ENCODE assay signal across 2 fruit fly cellular contexts in the genomic region with DNA sequence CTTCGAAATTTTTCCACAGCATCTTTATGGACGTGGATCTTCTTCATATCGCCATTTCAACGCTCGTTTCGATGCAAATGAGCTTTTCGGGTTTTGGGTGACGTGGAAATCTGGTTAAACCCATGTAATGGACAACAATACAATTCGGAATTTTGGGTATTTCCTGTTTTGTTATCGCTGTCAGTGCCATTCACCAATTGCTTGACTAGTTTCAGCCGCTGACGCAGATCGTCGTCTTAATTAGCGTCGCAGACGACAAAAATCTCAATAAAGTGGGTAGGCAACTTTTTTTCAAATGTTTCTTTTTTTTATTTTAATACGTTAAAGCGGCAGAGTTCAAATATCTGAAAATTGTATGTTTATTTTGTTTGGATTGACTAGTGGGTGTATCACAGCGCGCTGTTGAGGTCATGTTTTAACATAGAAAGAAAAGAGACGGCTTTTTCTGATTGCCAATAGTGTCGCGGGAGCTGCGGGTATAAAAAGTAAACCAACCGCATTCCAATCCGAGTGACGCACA.
A peak's percentile ranks its signal among the peaks of the same experiment; 100 is the strongest.
TF ChIP-seq lines count a peak whose summit lies in the region.

No protein-coding gene starts in this region.

- TF ChIP-seq CTCF in whole organism, embryonic (GFP tag; optimal IDR thresholded peaks at IDR 0.05; lab: Kevin White, UChicago) = no peak

TF ChIP-seq in whole organism, adult, 20 proteins besides CTCF, POLR2A, EP300 and RAD21:
- TF ChIP-seq kay (GFP tag; lab: Kevin White, UChicago; ENCODE audit: borderline replicate concordance) = peak; percentile 45
- no peak for TF ChIP-seq pad (GFP tag; optimal IDR thresholded peaks at IDR 0.05; lab: Kevin White, UChicago)

TF ChIP-seq in whole organism, embryonic, 481 proteins besides CTCF, POLR2A, EP300 and RAD21:
- TF ChIP-seq CG10543 (GFP tag; optimal IDR thresholded peaks at IDR 0.05; lab: Kevin White, UChicago) (peak; percentile 12), wdn (GFP tag; IDR thresholded peaks at IDR 0.05; lab: Robert Waterston, UW) (no peak), CG4424 (GFP tag; optimal IDR thresholded peaks at IDR 0.05; lab: Kevin White, UChicago) (no peak), Eip74EF (GFP tag; optimal IDR thresholded peaks at IDR 0.05; lab: Kevin White, UChicago) (peak in 1 of 2 experiments; percentile 71), caup (GFP tag; optimal IDR thresholded peaks at IDR 0.05; lab: Kevin White, UChicago; ENCODE audit: severe bottlenecking) (no peak), CG15073 (GFP tag; optimal IDR thresholded peaks at IDR 0.05; lab: Kevin White, UChicago) (no peak), amos (GFP tag; IDR thresholded peaks at IDR 0.05; lab: Robert Waterston, UW; ENCODE audit: partially characterized antibody) (no peak), CG11504 (tag; optimal IDR thresholded peaks at IDR 0.05; lab: Kevin White, UChicago) (no peak), nerfin-1 (tag; optimal IDR thresholded peaks at IDR 0.05; lab: Kevin White, UChicago) (no peak), Blimp-1 (GFP tag; optimal IDR thresholded peaks at IDR 0.05; lab: Kevin White, UChicago) (no peak), Hand (GFP tag; optimal IDR thresholded peaks at IDR 0.05; lab: Kevin White, UChicago) (no peak), CG10209 (GFP tag; optimal IDR thresholded peaks at IDR 0.05; lab: Kevin White, UChicago) (no peak), CG10321 (GFP tag; IDR thresholded peaks at IDR 0.05; lab: Robert Waterston, UW) (no peak), Bdp1 (GFP tag; optimal IDR thresholded peaks at IDR 0.05; lab: Kevin White, UChicago) (no peak), CG11456 (GFP tag; IDR thresholded peaks at IDR 0.05; lab: Robert Waterston, UW) (no peak), CG3065 (GFP tag; optimal IDR thresholded peaks at IDR 0.05; lab: Kevin White, UChicago) (no peak), CG14965 (GFP tag; optimal IDR thresholded peaks at IDR 0.05; lab: Kevin White, UChicago; ENCODE audit: borderline replicate concordance) (no peak), ham (GFP tag; IDR thresholded peaks at IDR 0.05; lab: Robert Waterston, UW) (no peak), eve (GFP tag; optimal IDR thresholded peaks at IDR 0.05; lab: Kevin White, UChicago) (peak in 1 of 2 experiments; percentile 29), zf30C (GFP tag; optimal IDR thresholded peaks at IDR 0.05; lab: Kevin White, UChicago) (no peak), CG12391 (tag; optimal IDR thresholded peaks at IDR 0.05; lab: Kevin White, UChicago) (no peak), abd-A (tag; optimal IDR thresholded peaks at IDR 0.05; lab: Kevin White, UChicago) (peak; percentile 80), PHDP (tag; optimal IDR thresholded peaks at IDR 0.05; lab: Kevin White, UChicago) (no peak), CG4282 (GFP tag; optimal IDR thresholded peaks at IDR 0.05; lab: Kevin White, UChicago) (no peak), Dp (GFP tag; optimal IDR thresholded peaks at IDR 0.05; lab: Kevin White, UChicago) (no peak), Awh (GFP tag; IDR thresholded peaks at IDR 0.05; lab: Robert Waterston, UW) (peak; percentile 69; the same call in 1 of the 2 replicates), scrt (GFP tag; optimal IDR thresholded peaks at IDR 0.05; lab: Kevin White, UChicago) (no peak), sd (tag; optimal IDR thresholded peaks at IDR 0.05; lab: Kevin White, UChicago) (peak; percentile 90), GATAe (GFP tag; conservative IDR thresholded peaks at IDR 0.05; lab: Robert Waterston, UW) (no peak), Dfd (GFP tag; optimal IDR thresholded peaks at IDR 0.05; lab: Kevin White, UChicago) (no peak), corto (GFP tag; optimal IDR thresholded peaks at IDR 0.05; lab: Kevin White, UChicago) (no peak), oc (tag; optimal IDR thresholded peaks at IDR 0.05; lab: Kevin White, UChicago) (no peak), Taf1 (GFP tag; IDR thresholded peaks at IDR 0.05; lab: Robert Waterston, UW) (no peak), CG15601 (tag; optimal IDR thresholded peaks at IDR 0.05; lab: Kevin White, UChicago) (no peak), Elba2 (GFP tag; optimal IDR thresholded peaks at IDR 0.05; lab: Kevin White, UChicago) (no peak), CG42726 (GFP tag; IDR thresholded peaks at IDR 0.05; lab: Robert Waterston, UW; ENCODE audit: partially characterized antibody) (no peak), sc (optimal IDR thresholded peaks at IDR 0.05; lab: Kevin White, UChicago) (no peak), sc (GFP tag; optimal IDR thresholded peaks at IDR 0.05; lab: Kevin White, UChicago) (no peak), Dip2 (GFP tag; IDR thresholded peaks at IDR 0.05; lab: Robert Waterston, UW) (no peak), Ravus (GFP tag; IDR thresholded peaks at IDR 0.05; lab: Robert Waterston, UW) (no peak), CG3995 (GFP tag; optimal IDR thresholded peaks at IDR 0.05; lab: Kevin White, UChicago) (no peak), CG9727 (GFP tag; optimal IDR thresholded peaks at IDR 0.05; lab: Kevin White, UChicago) (no peak), Aef1 (GFP tag; IDR thresholded peaks at IDR 0.05; lab: Robert Waterston, UW) (no peak), pho (GFP tag; optimal IDR thresholded peaks at IDR 0.05; lab: Kevin White, UChicago) (no peak), CG11085 (GFP tag; IDR thresholded peaks at IDR 0.05; lab: Robert Waterston, UW) (no peak), CG16813 (GFP tag; IDR thresholded peaks at IDR 0.05; lab: Robert Waterston, UW; ENCODE audit: partially characterized antibody) (no peak), Chrac-16 (GFP tag; optimal IDR thresholded peaks at IDR 0.05; lab: Kevin White, UChicago) (no peak), CG10274 (GFP tag; optimal IDR thresholded peaks at IDR 0.05; lab: Kevin White, UChicago) (no peak), CG32767 (GFP tag; IDR thresholded peaks at IDR 0.05; lab: Robert Waterston, UW) (no peak), CG6765 (GFP tag; optimal IDR thresholded peaks at IDR 0.05; lab: Kevin White, UChicago) (no peak), MBD-R2 (GFP tag; IDR thresholded peaks at IDR 0.05; lab: Robert Waterston, UW) (no peak), az2 (GFP tag; optimal IDR thresholded peaks at IDR 0.05; lab: Kevin White, UChicago) (no peak), sens (GFP tag; lab: Kevin White, UChicago) (no peak), CG9817 (tag; optimal IDR thresholded peaks at IDR 0.05; lab: Kevin White, UChicago) (no peak), YL-1 (GFP tag; optimal IDR thresholded peaks at IDR 0.05; lab: Kevin White, UChicago) (no peak), chinmo (GFP tag; IDR thresholded peaks at IDR 0.05; lab: Robert Waterston, UW; ENCODE audit: partially characterized antibody) (peak; percentile 42; the same call in 1 of the 4 replicates), CG4617 (GFP tag; optimal IDR thresholded peaks at IDR 0.05; lab: Kevin White, UChicago; ENCODE audit: borderline replicate concordance) (no peak), Mad (GFP tag; optimal IDR thresholded peaks at IDR 0.05; lab: Kevin White, UChicago) (no peak), Med (GFP tag; lab: Kevin White, UChicago) (peak; percentile 31), hkb (optimal IDR thresholded peaks at IDR 0.05; lab: Kevin White, UChicago) (peak; percentile 19), hkb (GFP tag; IDR thresholded peaks at IDR 0.05; lab: Robert Waterston, UW) (no peak), Hr78 (GFP tag; optimal IDR thresholded peaks at IDR 0.05; lab: Kevin White, UChicago) (no peak)
TF ChIP-seq in whole organism, embryonic: peak in this region for 9.
